Worm (Caenorhabditis elegans) whole organism, L1 larva: ENCODE results near the gene pod-2.

ENCODE experiments used
- C04F5.9 ChIP-seq: sonication (generic microtip); optimal IDR thresholded peaks from 2 replicates; lab custom pipeline; 2016; ENCODE audit warnings: missing genetic modification characterization, missing compliant biosample characterization
- blmp-1 ChIP-seq: fragments of 150-350 bp; optimal IDR thresholded peaks from 2 replicates; lab custom pipeline; 2014; ENCODE audit warnings: missing biosample characterization, missing genetic modification characterization
- ceh-82 ChIP-seq, 3 experiments: fragments of 150-350 bp in 1 of 3; sonication (generic microtip) in 2 of 3; optimal IDR thresholded peaks; 2 replicates each; lab custom pipeline; 2014 to 2017; ENCODE audit warnings: missing biosample characterization in 3 of 3, missing genetic modification characterization in 3 of 3
- ces-1 ChIP-seq: fragments of 150-350 bp; optimal IDR thresholded peaks from 2 replicates; lab custom pipeline; 2014; ENCODE audit warnings: missing biosample characterization, missing genetic modification reagents, missing genetic modification characterization
- ets-5 ChIP-seq: fragments of 200-800 bp; sonication (Bioruptor generic); IDR thresholded peaks from 2 replicates; pipeline ENCODE4 v1.3.6; 2022; ENCODE audit warnings: missing genetic modification characterization, missing compliant biosample characterization
- lin-15B ChIP-seq: fragments of 150-350 bp; sonication (generic microtip); optimal IDR thresholded peaks from 3 replicates; lab custom pipeline; 2014; ENCODE audit warnings: missing biosample characterization, missing genetic modification characterization
- mdl-1 ChIP-seq, 2 experiments: fragments of 150-350 bp; optimal IDR thresholded peaks; 2 replicates each; lab custom pipeline; 2014 to 2017; ENCODE audit warnings: missing biosample characterization in 2 of 2, missing genetic modification characterization in 2 of 2, inconsistent platforms in 1 of 2
- nhr-237 ChIP-seq: fragments of 150-350 bp; optimal IDR thresholded peaks from 2 replicates; lab custom pipeline; 2014; ENCODE audit warnings: missing biosample characterization, missing genetic modification characterization
- unc-86 ChIP-seq: sonication (generic microtip); optimal IDR thresholded peaks from 2 replicates; lab custom pipeline; 2016; ENCODE audit warnings: missing genetic modification characterization, missing compliant biosample characterization
- ztf-4 ChIP-seq: fragments of 150-350 bp; optimal IDR thresholded peaks from 2 replicates; lab custom pipeline; 2014; ENCODE audit warnings: missing biosample characterization, missing genetic modification characterization

ce11 chrII:1189652-1190051 lies 53.1 kb downstream of the pod-2 start:
- TF ChIP-seq mdl-1 (tag; optimal IDR thresholded peaks at IDR 0.05; lab: Kevin White, UChicago) (no peak), ces-1 (GFP tag; lab: Kevin White, UChicago) (no peak), nhr-237 (tag; lab: Kevin White, UChicago) (no peak), ceh-82 (tag; optimal IDR thresholded peaks at IDR 0.05; lab: Kevin White, UChicago) (no peak), C04F5.9 (tag; lab: Kevin White, UChicago) (no peak), ets-5 (GFP tag; lab: Robert Waterston, UW) (no peak), unc-86 (tag; lab: Kevin White, UChicago) (no peak), ztf-4 (no peak), blmp-1 (peak; percentile 95), lin-15B (tag; lab: Kevin White, UChicago) (no peak)
